Worm (Caenorhabditis elegans) whole organism, early embryonic: ENCODE measurements around the gene sru-6.

Experiments
- F13C5.2 ChIP-seq: sonication (generic microtip); optimal IDR thresholded peaks from 2 replicates; lab custom pipeline; 2017; ENCODE audit warnings: mild to moderate bottlenecking, missing genetic modification characterization, inconsistent platforms, missing compliant biosample characterization
- aly-1 ChIP-seq: sonication (generic microtip); optimal IDR thresholded peaks from 2 replicates; lab custom pipeline; 2016; ENCODE audit warnings: missing genetic modification characterization, missing compliant biosample characterization
- ama-1 ChIP-seq: fragments of 150-350 bp; optimal IDR thresholded peaks from 2 replicates; lab custom pipeline; 2014
- ceh-36 ChIP-seq: sonication (generic microtip); optimal IDR thresholded peaks from 2 replicates; lab custom pipeline; 2016; ENCODE audit warnings: missing genetic modification characterization, inconsistent platforms, missing compliant biosample characterization
- ets-7 ChIP-seq: sonication (generic microtip); optimal IDR thresholded peaks from 2 replicates; lab custom pipeline; 2016; ENCODE audit warnings: missing genotype, missing genetic modification characterization, missing compliant biosample characterization
- hmbx-1 ChIP-seq: sonication (generic microtip); optimal IDR thresholded peaks from 2 replicates; lab custom pipeline; 2016; ENCODE audit warnings: mild to moderate bottlenecking, missing genetic modification characterization, missing compliant biosample characterization
- hmg-4 ChIP-seq: fragments of 200-800 bp; sonication (Bioruptor generic); optimal IDR thresholded peaks from 2 replicates; lab custom pipeline; 2018; ENCODE audit warnings: mild to moderate bottlenecking, missing genetic modification characterization, missing compliant biosample characterization
- hnd-1 ChIP-seq: sonication (generic microtip); optimal IDR thresholded peaks from 2 replicates; lab custom pipeline; 2016; ENCODE audit warnings: missing genetic modification characterization, missing compliant biosample characterization
- scrt-1 ChIP-seq: fragments of 200-800 bp; sonication (Bioruptor generic); IDR thresholded peaks from 2 replicates; pipeline ENCODE4 v1.3.6; 2022; ENCODE audit warnings: missing genetic modification characterization, missing compliant biosample characterization
- sea-1 ChIP-seq: fragments of 200-800 bp; sonication (Bioruptor generic); conservative IDR thresholded peaks from 2 replicates; pipeline ENCODE4 v1.3.6; 2022; ENCODE audit warnings: missing genetic modification characterization, missing compliant biosample characterization
- tbx-11 ChIP-seq: fragments of 200-800 bp; sonication (Bioruptor generic); IDR thresholded peaks from 2 replicates; pipeline ENCODE4 v1.3.6; 2022; ENCODE audit warnings: missing genetic modification characterization, missing compliant biosample characterization
- tbx-37 ChIP-seq: fragments of 200-800 bp; sonication (Bioruptor generic); conservative IDR thresholded peaks from 2 replicates; pipeline ENCODE4 v1.3.6; 2022; ENCODE audit warnings: missing genetic modification reagents, missing genetic modification characterization, missing compliant biosample characterization
- tra-4 ChIP-seq: sonication (generic microtip); optimal IDR thresholded peaks from 2 replicates; lab custom pipeline; 2017; ENCODE audit warnings: missing genetic modification characterization, missing compliant biosample characterization

ce11 chrIV:9464345-9464783, 26.1 kb upstream of the sru-6 start:
- TF ChIP-seq hmg-4 (GFP tag; lab: Kevin White, UChicago) (no peak), tbx-37 (GFP tag; lab: Robert Waterston, UW) (no peak), sea-1 (GFP tag; lab: Robert Waterston, UW) (no peak), F13C5.2 (no peak), ama-1 (lab: Kevin White, UChicago) (no peak), scrt-1 (GFP tag; lab: Robert Waterston, UW) (no peak), hmbx-1 (no peak), hnd-1 (tag; lab: Kevin White, UChicago) (no peak), aly-1 (tag; lab: Kevin White, UChicago) (no peak), tra-4 (tag; lab: Kevin White, UChicago) (no peak), tbx-11 (GFP tag; lab: Robert Waterston, UW) (no peak), ets-7 (tag; lab: Kevin White, UChicago) (no peak), ceh-36 (tag; lab: Kevin White, UChicago) (no peak)
